Worm (Caenorhabditis elegans) whole organism, mixed stage, embryonic: ENCODE results near the gene B0285.3.

ENCODE experiments used
- ceh-83 ChIP-seq: fragments of 200-800 bp; sonication (Bioruptor generic); optimal IDR thresholded peaks from 2 replicates; lab custom pipeline; 2018; ENCODE audit warnings: mild to moderate bottlenecking, missing genetic modification characterization, missing compliant biosample characterization
- ces-1 ChIP-seq: fragments of 150-350 bp; optimal IDR thresholded peaks from 2 replicates; lab custom pipeline; 2014; ENCODE audit warnings: missing biosample characterization, missing genetic modification reagents, missing genetic modification characterization
- cnd-1 ChIP-seq: fragments of 200-800 bp; sonication (Bioruptor generic); optimal IDR thresholded peaks from 2 replicates; lab custom pipeline; 2018; ENCODE audit warnings: mild to moderate bottlenecking, missing genetic modification characterization, missing compliant biosample characterization
- lin-13 ChIP-seq: fragments of 150-350 bp; optimal IDR thresholded peaks from 2 replicates; lab custom pipeline; 2014; ENCODE audit warnings: missing biosample characterization, missing genetic modification characterization
- mep-1 ChIP-seq: fragments of 150-350 bp; optimal IDR thresholded peaks from 2 replicates; lab custom pipeline; 2017; ENCODE audit warnings: missing biosample characterization, missing genetic modification reagents, missing genetic modification characterization, inconsistent platforms
- nhr-12 ChIP-seq: fragments of 150-350 bp; optimal IDR thresholded peaks from 2 replicates; lab custom pipeline; 2014; ENCODE audit warnings: missing biosample characterization, missing genetic modification characterization
- nhr-2 ChIP-seq: fragments of 150-350 bp; optimal IDR thresholded peaks from 2 replicates; lab custom pipeline; 2014; ENCODE audit warnings: missing biosample characterization, missing genetic modification characterization
- nhr-237 ChIP-seq: fragments of 150-350 bp; optimal IDR thresholded peaks from 2 replicates; lab custom pipeline; 2014; ENCODE audit warnings: missing biosample characterization, missing genetic modification characterization
- nhr-28 ChIP-seq: fragments of 150-350 bp; optimal IDR thresholded peaks from 2 replicates; lab custom pipeline; 2014; ENCODE audit warnings: missing biosample characterization, missing genetic modification characterization
- nhr-76 ChIP-seq: sonication (generic microtip); optimal IDR thresholded peaks from 2 replicates; lab custom pipeline; 2017; ENCODE audit warnings: missing biosample characterization, missing genetic modification characterization
- pha-4 ChIP-seq: fragments of 150-350 bp; optimal IDR thresholded peaks from 2 replicates; lab custom pipeline; 2018; ENCODE audit warnings: missing biosample characterization, missing genetic modification reagents, missing genetic modification characterization
- unc-62 ChIP-seq: fragments of 150-350 bp; optimal IDR thresholded peaks from 2 replicates; lab custom pipeline; 2014; ENCODE audit warnings: missing biosample characterization, missing genetic modification reagents, missing genetic modification characterization
- zip-8 ChIP-seq: fragments of 150-350 bp; optimal IDR thresholded peaks from 2 replicates; lab custom pipeline; 2014; ENCODE audit warnings: missing biosample characterization, missing genetic modification characterization
- ztf-11 ChIP-seq: fragments of 150-350 bp; optimal IDR thresholded peaks from 2 replicates; lab custom pipeline; 2014; ENCODE audit warnings: missing biosample characterization, missing genetic modification characterization

DNA sequence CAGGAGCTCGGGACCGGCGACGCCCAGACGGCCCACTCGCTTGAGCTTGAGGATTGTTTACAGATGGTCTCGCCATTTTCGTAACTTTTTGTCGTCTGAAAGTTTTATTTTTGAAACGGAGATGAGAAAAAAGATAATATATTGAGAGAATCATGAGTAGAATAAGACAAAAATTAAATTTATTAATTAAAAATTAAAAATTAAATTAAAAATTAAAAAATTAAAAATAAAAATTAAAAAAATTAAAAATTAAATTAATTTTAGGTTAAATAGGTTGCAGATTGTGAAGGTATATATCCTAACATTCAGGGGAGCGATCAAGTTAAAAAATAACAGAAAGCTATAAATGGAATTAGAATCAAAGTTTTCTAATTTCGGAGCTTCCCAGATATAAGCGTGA lies 36.6 kb upstream of the B0285.3 start, which contains the start of gene B0284.3:
- TF ChIP-seq nhr-28, result no peak
- TF ChIP-seq unc-62 (GFP tag; lab: Kevin White, UChicago), result no peak
- no peak for TF ChIP-seq pha-4 (tag; lab: Kevin White, UChicago)
- TF ChIP-seq mep-1 (tag; lab: Kevin White, UChicago), result no peak
- no peak for TF ChIP-seq nhr-237
- TF ChIP-seq ztf-11, result no peak
- TF ChIP-seq lin-13 (tag; lab: Kevin White, UChicago), result no peak
- TF ChIP-seq nhr-2 (tag; lab: Kevin White, UChicago), result no peak
- no peak for TF ChIP-seq ceh-83 (GFP tag; lab: Kevin White, UChicago)
- no peak for TF ChIP-seq cnd-1 (tag; lab: Kevin White, UChicago)
- TF ChIP-seq nhr-76 (tag; lab: Kevin White, UChicago), result no peak
- no peak for TF ChIP-seq ces-1 (GFP tag; lab: Kevin White, UChicago)
- TF ChIP-seq nhr-12 (tag; lab: Kevin White, UChicago), result no peak
- no peak for TF ChIP-seq zip-8 (tag; lab: Kevin White, UChicago)
